Worm (Caenorhabditis elegans) whole organism, young adult: ENCODE measurements around the gene arrd-7.
A peak's percentile ranks its signal among the peaks of the same experiment; 100 is the strongest.

Experiments used
- C06A6.2 ChIP-seq: fragments of 200-800 bp; sonication (Bioruptor generic); conservative IDR thresholded peaks from 2 replicates; pipeline ENCODE4 v1.3.6; 2022; ENCODE audit warnings: missing genetic modification characterization, missing compliant biosample characterization
- F22D6.2 ChIP-seq: sonication (generic microtip); optimal IDR thresholded peaks from 2 replicates; lab custom pipeline; 2016; ENCODE audit warnings: mild to moderate bottlenecking, missing genetic modification characterization, missing compliant biosample characterization
- F57A8.1 ChIP-seq: fragments of 200-800 bp; sonication (Bioruptor generic); optimal IDR thresholded peaks from 2 replicates; lab custom pipeline; 2018; ENCODE audit warnings: mild to moderate bottlenecking, missing genetic modification characterization, moderate library complexity, missing compliant biosample characterization
- Y56A3A.18 ChIP-seq: fragments of 200-800 bp; sonication (Bioruptor generic); IDR thresholded peaks from 2 replicates; pipeline ENCODE4 v1.3.6; 2022; ENCODE audit warnings: missing genetic modification reagents, missing genetic modification characterization, missing compliant biosample characterization
- Y79H2A.3 ChIP-seq: fragments of 200-800 bp; sonication (Bioruptor generic); conservative IDR thresholded peaks from 2 replicates; pipeline ENCODE4 v1.3.6; 2022; ENCODE audit warnings: missing genetic modification reagents, missing genetic modification characterization, missing compliant biosample characterization
- Y95B8A.8 ChIP-seq: fragments of 200-800 bp; sonication (Bioruptor generic); IDR thresholded peaks from 2 replicates; pipeline ENCODE4 v1.3.6; 2022; ENCODE audit warnings: missing genetic modification reagents, missing genetic modification characterization, missing compliant biosample characterization
- akir-1 ChIP-seq: fragments of 200-800 bp; sonication (Bioruptor generic); optimal IDR thresholded peaks from 2 replicates; lab custom pipeline; 2018; ENCODE audit warnings: mild to moderate bottlenecking, missing genetic modification characterization, moderate library complexity, missing compliant biosample characterization
- athp-1 ChIP-seq: sonication (generic microtip); optimal IDR thresholded peaks from 2 replicates; lab custom pipeline; 2017; ENCODE audit warnings: mild to moderate bottlenecking, missing genetic modification characterization, missing compliant biosample characterization
- attf-3 ChIP-seq: fragments of 200-800 bp; sonication (Bioruptor generic); conservative IDR thresholded peaks from 2 replicates; pipeline ENCODE4 v1.3.6; 2022; ENCODE audit warnings: missing genetic modification reagents, missing genetic modification characterization, missing compliant biosample characterization
- attf-5 ChIP-seq: fragments of 200-800 bp; sonication (Bioruptor generic); optimal IDR thresholded peaks from 2 replicates; lab custom pipeline; 2018; ENCODE audit warnings: mild to moderate bottlenecking, missing genetic modification characterization, missing compliant biosample characterization
- attf-6 ChIP-seq: fragments of 200-800 bp; sonication (Bioruptor generic); IDR thresholded peaks from 2 replicates; pipeline ENCODE4 v1.3.6; 2022; ENCODE audit warnings: missing genetic modification reagents, missing genetic modification characterization, missing compliant biosample characterization
- bed-1 ChIP-seq: fragments of 200-800 bp; sonication (Bioruptor generic); IDR thresholded peaks from 2 replicates; pipeline ENCODE4 v1.3.6; 2022; ENCODE audit warnings: missing genetic modification reagents, missing genetic modification characterization, missing compliant biosample characterization
- cebp-1 ChIP-seq, 2 experiments: fragments of 200-800 bp in 1 of 2; sonication (Bioruptor generic) in 1 of 2; sonication (generic microtip) in 1 of 2; IDR thresholded peaks in 1 of 2; optimal IDR thresholded peaks in 1 of 2; 2 replicates each; pipeline versions ENCODE4 v1.3.6 to Lab custom; 2017 to 2022; ENCODE audit warnings: missing compliant biosample characterization in 2 of 2, missing genetic modification characterization in 2 of 2, mild to moderate bottlenecking in 1 of 2, missing genetic modification reagents in 1 of 2, moderate library complexity in 1 of 2
- ceh-40 ChIP-seq: fragments of 200-800 bp; sonication (Bioruptor generic); IDR thresholded peaks from 2 replicates; pipeline ENCODE4 v1.3.6; 2022; ENCODE audit warnings: missing genetic modification characterization, missing compliant biosample characterization
- ceh-58 ChIP-seq: fragments of 200-800 bp; sonication (Bioruptor generic); IDR thresholded peaks from 2 replicates; pipeline ENCODE4 v1.3.6; 2022; ENCODE audit warnings: missing genetic modification characterization, missing compliant biosample characterization
- ceh-91 ChIP-seq: fragments of 200-800 bp; sonication (Bioruptor generic); IDR thresholded peaks from 2 replicates; pipeline ENCODE4 v1.3.6; 2022; ENCODE audit warnings: missing genetic modification reagents, missing genetic modification characterization, missing compliant biosample characterization
- dox-1 ChIP-seq: fragments of 200-800 bp; sonication (Bioruptor generic); IDR thresholded peaks from 2 replicates; pipeline ENCODE4 v1.3.6; 2022; ENCODE audit warnings: missing genetic modification reagents, missing genetic modification characterization, missing compliant biosample characterization
- egl-18 ChIP-seq: fragments of 200-800 bp; sonication (Bioruptor generic); IDR thresholded peaks from 2 replicates; pipeline ENCODE4 v1.3.6; 2022; ENCODE audit warnings: missing genetic modification reagents, missing genetic modification characterization, missing compliant biosample characterization
- him-1 ChIP-seq: sonication (generic microtip); optimal IDR thresholded peaks from 2 replicates; lab custom pipeline; 2016; ENCODE audit warnings: missing genotype, missing genetic modification reagents, missing genetic modification characterization, missing compliant biosample characterization
- hsf-1 ChIP-seq: fragments of 200-800 bp; sonication (Bioruptor generic); IDR thresholded peaks from 2 replicates; pipeline ENCODE4 v1.3.6; 2022; ENCODE audit warnings: missing genetic modification reagents, missing genetic modification characterization, missing compliant biosample characterization
- let-607 ChIP-seq, 2 experiments: fragments of 200-800 bp in 1 of 2; sonication (Bioruptor generic) in 1 of 2; sonication (generic microtip) in 1 of 2; optimal IDR thresholded peaks; 2 replicates each; lab custom pipeline; 2016 to 2018; ENCODE audit warnings: mild to moderate bottlenecking in 2 of 2, missing compliant biosample characterization in 2 of 2, missing genetic modification characterization in 2 of 2, moderate library complexity in 2 of 2, missing genotype in 1 of 2
- lin-26 ChIP-seq: fragments of 200-800 bp; sonication (Bioruptor generic); IDR thresholded peaks from 2 replicates; pipeline ENCODE4 v1.3.6; 2022; ENCODE audit warnings: missing genetic modification reagents, missing genetic modification characterization, missing compliant biosample characterization
- lin-40 ChIP-seq: sonication (generic microtip); optimal IDR thresholded peaks from 2 replicates; lab custom pipeline; 2016; ENCODE audit warnings: missing genetic modification characterization, mild to moderate bottlenecking, missing compliant biosample characterization, missing genotype, missing genetic modification reagents
- lsl-1 ChIP-seq: fragments of 200-800 bp; sonication (Bioruptor generic); optimal IDR thresholded peaks from 2 replicates; lab custom pipeline; 2018; ENCODE audit warnings: mild to moderate bottlenecking, missing genetic modification characterization, moderate library complexity, missing compliant biosample characterization
- madf-6 ChIP-seq: fragments of 200-800 bp; sonication (Bioruptor generic); IDR thresholded peaks from 2 replicates; pipeline ENCODE4 v1.3.6; 2022; ENCODE audit warnings: missing genetic modification reagents, missing genetic modification characterization, missing compliant biosample characterization
- madf-8 ChIP-seq: fragments of 200-800 bp; sonication (Bioruptor generic); conservative IDR thresholded peaks from 2 replicates; pipeline ENCODE4 v1.3.6; 2022; ENCODE audit warnings: missing genetic modification reagents, missing genetic modification characterization, missing compliant biosample characterization
- mcd-1 ChIP-seq: fragments of 200-800 bp; sonication (Bioruptor generic); IDR thresholded peaks from 2 replicates; pipeline ENCODE4 v1.3.6; 2022; ENCODE audit warnings: missing genetic modification reagents, missing genetic modification characterization, missing compliant biosample characterization
- nfya-1 ChIP-seq: sonication (generic microtip); optimal IDR thresholded peaks from 2 replicates; lab custom pipeline; 2017; ENCODE audit warnings: antibody characterized with exemption, missing compliant biosample characterization, missing genetic modification characterization, borderline replicate concordance; ENCODE audit not compliant: insufficient read depth
- nfyb-1 ChIP-seq: fragments of 200-800 bp; sonication (Bioruptor generic); IDR thresholded peaks from 2 replicates; pipeline ENCODE4 v1.3.6; 2022; ENCODE audit warnings: missing genetic modification reagents, missing genetic modification characterization, missing compliant biosample characterization
- nhr-179 ChIP-seq: sonication (generic microtip); optimal IDR thresholded peaks from 2 replicates; lab custom pipeline; 2016; ENCODE audit warnings: mild to moderate bottlenecking, missing genetic modification characterization, missing compliant biosample characterization
- nhr-27 ChIP-seq: fragments of 200-800 bp; sonication (Bioruptor generic); optimal IDR thresholded peaks from 2 replicates; lab custom pipeline; 2018; ENCODE audit warnings: mild to moderate bottlenecking, missing genetic modification characterization, moderate library complexity, missing compliant biosample characterization
- nhr-80 ChIP-seq: sonication (generic microtip); optimal IDR thresholded peaks from 2 replicates; lab custom pipeline; 2016; ENCODE audit warnings: missing genetic modification characterization, missing compliant biosample characterization
- rcor-1 ChIP-seq: fragments of 200-800 bp; sonication (Bioruptor generic); IDR thresholded peaks from 2 replicates; pipeline ENCODE4 v1.3.6; 2022; ENCODE audit warnings: missing genetic modification reagents, missing genetic modification characterization, missing compliant biosample characterization
- rec-8 ChIP-seq, 2 experiments: sonication (generic microtip); optimal IDR thresholded peaks; 2 replicates each; lab custom pipeline; 2016; ENCODE audit warnings: mild to moderate bottlenecking in 2 of 2, missing genetic modification characterization in 2 of 2, missing genetic modification reagents in 2 of 2, missing genotype in 2 of 2, missing biosample characterization in 1 of 2, missing compliant biosample characterization in 1 of 2, moderate library complexity in 1 of 2
- sdz-38 ChIP-seq: sonication (generic microtip); optimal IDR thresholded peaks from 2 replicates; lab custom pipeline; 2016; ENCODE audit warnings: missing genotype, missing genetic modification characterization, missing compliant biosample characterization
- snpc-3.4 ChIP-seq: sonication (generic microtip); optimal IDR thresholded peaks from 2 replicates; lab custom pipeline; 2017; ENCODE audit warnings: missing genetic modification characterization, mild to moderate bottlenecking, missing compliant biosample characterization, antibody characterized with exemption, moderate library complexity, missing genotype, missing genetic modification reagents
- somi-1 ChIP-seq: fragments of 200-800 bp; sonication (Bioruptor generic); optimal IDR thresholded peaks from 2 replicates; lab custom pipeline; 2018; ENCODE audit warnings: mild to moderate bottlenecking, missing genetic modification characterization, missing compliant biosample characterization
- unc-62 ChIP-seq: fragments of 150-350 bp; optimal IDR thresholded peaks from 2 replicates; lab custom pipeline; 2014; ENCODE audit warnings: missing biosample characterization, missing genetic modification reagents, missing genetic modification characterization
- ztf-18 ChIP-seq: sonication (generic microtip); optimal IDR thresholded peaks from 2 replicates; lab custom pipeline; 2016; ENCODE audit warnings: missing genotype, mild to moderate bottlenecking, missing genetic modification characterization, missing compliant biosample characterization
- ztf-26 ChIP-seq: sonication (generic microtip); optimal IDR thresholded peaks from 2 replicates; lab custom pipeline; 2017; ENCODE audit warnings: missing genetic modification characterization, missing compliant biosample characterization

arrd-7 gene

DNA sequence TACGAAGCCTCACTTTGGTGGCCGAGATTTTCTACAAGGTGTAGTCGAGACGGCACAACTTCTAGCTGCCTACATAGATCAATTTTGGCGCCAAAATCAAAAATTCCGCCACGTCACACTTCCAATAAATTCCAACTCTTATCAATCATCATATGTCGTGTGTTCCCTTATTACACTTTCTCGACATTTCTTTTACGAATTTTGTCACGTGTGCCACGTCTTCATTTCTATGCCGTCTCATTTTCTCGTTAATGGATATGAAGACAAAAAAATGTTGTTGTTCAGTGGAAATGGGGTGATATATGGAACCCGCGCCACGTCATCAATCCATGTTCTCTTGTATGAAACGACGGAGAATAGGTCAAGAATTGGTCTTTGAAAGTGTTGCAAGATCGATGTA, 10.8 kb downstream of the arrd-7 start:
- peak; percentile 64; the same call in 1 of the 2 replicates for TF ChIP-seq hsf-1 (GFP tag; lab: Robert Waterston, UW)
- TF ChIP-seq nfya-1 (tag; lab: Kevin White, UChicago): no peak
- TF ChIP-seq somi-1 (GFP tag; lab: Kevin White, UChicago): no peak
- TF ChIP-seq let-607 (tag; optimal IDR thresholded peaks at IDR 0.05; lab: Kevin White, UChicago): peak in 1 of 2 experiments; percentile 63
- peak; percentile 12 for TF ChIP-seq ztf-26 (tag; lab: Kevin White, UChicago)
- no peak for TF ChIP-seq rcor-1 (GFP tag; lab: Robert Waterston, UW)

DNA sequence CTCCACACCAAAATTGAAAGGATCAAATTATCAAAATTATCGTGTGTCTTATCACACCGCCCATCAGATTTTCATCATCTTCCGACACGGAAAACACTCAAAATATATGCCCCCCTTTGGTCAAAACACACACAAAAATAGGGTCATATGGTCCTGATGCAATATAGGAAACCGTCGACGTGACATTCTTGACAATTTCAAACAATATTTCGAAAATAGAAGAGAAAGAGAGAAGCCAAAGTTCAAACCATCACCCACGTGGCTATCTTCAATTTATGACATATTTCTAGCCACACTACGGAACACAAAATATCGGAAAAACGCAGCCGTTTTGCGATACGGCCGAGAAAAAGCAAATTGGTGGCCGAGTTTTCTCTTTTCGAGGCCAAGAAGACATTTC, 11.8 kb downstream of the arrd-7 start:
- TF ChIP-seq lsl-1 (GFP tag; lab: Kevin White, UChicago): no peak
- TF ChIP-seq lin-40: peak; percentile 27
- TF ChIP-seq attf-5: no peak
- TF ChIP-seq lin-26 (GFP tag; lab: Robert Waterston, UW): peak; percentile 56; the same call in 1 of the 2 replicates
- TF ChIP-seq nhr-80 (tag; lab: Kevin White, UChicago): peak; percentile 9
- peak; percentile 70 for TF ChIP-seq ztf-26 (tag; lab: Kevin White, UChicago)
- TF ChIP-seq cebp-1 (GFP tag; IDR thresholded peaks at IDR 0.05; lab: Robert Waterston, UW): peak; percentile 54
- TF ChIP-seq cebp-1 (tag; optimal IDR thresholded peaks at IDR 0.05; lab: Kevin White, UChicago): peak; percentile 63
- peak; percentile 63 for TF ChIP-seq somi-1 (GFP tag; lab: Kevin White, UChicago)

DNA sequence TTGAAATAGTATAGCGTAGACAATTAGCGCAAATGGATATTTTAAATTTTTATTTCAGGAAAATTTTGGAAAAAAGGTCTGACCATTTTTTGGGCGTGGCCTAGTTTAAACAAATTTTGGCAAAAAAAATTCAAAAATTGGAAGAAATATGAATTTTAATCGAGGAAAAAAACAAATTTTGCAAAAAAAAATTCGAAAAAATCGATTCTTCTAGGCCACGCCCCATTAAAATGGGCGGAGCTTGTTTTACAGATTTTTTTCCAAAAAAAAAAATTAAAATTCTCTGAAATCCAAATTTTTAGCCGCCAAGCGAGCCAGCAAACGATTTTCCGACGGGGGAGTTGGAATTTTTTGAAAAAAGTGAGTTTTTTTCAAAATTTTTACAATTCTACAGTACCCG, 13.1 kb downstream of the arrd-7 start, which contains the start of gene nadk-2:
TSS of gene nadk-2 (plus strand) at position 301 of the 400 bp plus-strand sequence.
- TF ChIP-seq dox-1 (no peak), hsf-1 (GFP tag; lab: Robert Waterston, UW) (no peak), ceh-40 (GFP tag; lab: Robert Waterston, UW) (no peak), snpc-3.4 (tag; lab: Kevin White, UChicago) (no peak), attf-3 (GFP tag; lab: Robert Waterston, UW) (no peak), madf-8 (GFP tag; lab: Robert Waterston, UW) (no peak), egl-18 (GFP tag; lab: Robert Waterston, UW) (no peak), athp-1 (tag; lab: Kevin White, UChicago) (no peak), akir-1 (GFP tag; lab: Kevin White, UChicago) (no peak), nfyb-1 (GFP tag; lab: Robert Waterston, UW) (no peak), nhr-179 (tag; lab: Kevin White, UChicago) (no peak), ztf-18 (tag; lab: Kevin White, UChicago) (no peak), rec-8 (tag; optimal IDR thresholded peaks at IDR 0.05; lab: Kevin White, UChicago) (no peak), ceh-91 (GFP tag; lab: Robert Waterston, UW) (no peak), F22D6.2 (no peak), bed-1 (GFP tag; lab: Robert Waterston, UW) (no peak), mcd-1 (GFP tag; lab: Robert Waterston, UW) (no peak), unc-62 (GFP tag; lab: Kevin White, UChicago) (no peak), madf-6 (no peak)

DNA sequence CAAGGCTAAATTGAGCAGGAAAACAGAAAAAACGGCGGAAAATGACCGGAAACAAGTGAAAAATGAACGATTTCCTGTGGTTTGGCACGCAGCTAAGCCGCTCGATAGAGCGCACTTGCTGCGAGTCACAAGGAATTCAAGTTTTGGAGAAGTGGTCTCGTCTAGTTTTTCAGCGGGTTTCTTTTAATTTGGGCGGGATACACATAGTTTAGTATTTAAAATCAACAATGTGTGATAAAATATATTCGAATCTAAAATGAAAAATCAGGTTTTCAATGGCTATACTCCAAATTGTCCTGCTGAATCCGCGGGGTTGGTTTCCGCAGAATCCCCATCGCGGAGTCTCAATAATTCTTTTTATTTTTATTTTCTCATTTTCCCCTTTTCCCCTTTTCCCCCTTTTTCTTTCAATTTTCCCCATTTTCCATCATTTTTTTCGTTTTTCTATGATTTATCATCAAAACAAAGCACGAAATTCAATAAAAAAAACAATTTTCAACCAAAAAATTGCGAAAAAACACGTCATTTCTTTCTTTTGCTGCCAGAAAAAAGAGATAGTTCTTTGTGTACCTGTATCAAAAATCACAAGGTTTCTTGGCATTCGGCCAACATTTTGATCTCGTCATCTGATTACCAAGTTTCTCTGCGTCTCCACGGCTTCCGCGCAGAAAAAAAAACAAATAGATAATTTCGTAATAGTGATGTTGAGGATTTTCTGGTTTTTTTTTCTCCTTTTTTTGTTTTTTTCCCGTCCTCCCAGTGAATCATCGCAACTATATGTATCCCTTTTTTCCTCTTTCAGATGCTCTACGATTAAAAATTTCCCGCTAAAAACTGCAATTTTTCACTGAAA, 20.1 kb downstream of the arrd-7 start, which contains the start of gene ippk-1:
TSS of gene ippk-1 (plus strand) at position 803 of the 853 bp plus-strand sequence.
- TF ChIP-seq Y95B8A.8 (GFP tag; lab: Robert Waterston, UW): no peak
- no peak for TF ChIP-seq akir-1 (GFP tag; lab: Kevin White, UChicago)
- TF ChIP-seq nhr-27 (tag; lab: Kevin White, UChicago): no peak
- no peak for TF ChIP-seq attf-5
- no peak for TF ChIP-seq ceh-58
- no peak for TF ChIP-seq attf-6 (GFP tag; lab: Robert Waterston, UW)
- no peak for TF ChIP-seq sdz-38 (tag; lab: Kevin White, UChicago)
- TF ChIP-seq C06A6.2 (GFP tag; lab: Robert Waterston, UW): 0 out of 2 replicates have a peak, but pooled peaks have one; percentile 41
- TF ChIP-seq ceh-91 (GFP tag; lab: Robert Waterston, UW): no peak
- TF ChIP-seq Y79H2A.3 (GFP tag; lab: Robert Waterston, UW): no peak
- no peak for TF ChIP-seq him-1 (tag; lab: Kevin White, UChicago)
- TF ChIP-seq F57A8.1: no peak
- TF ChIP-seq snpc-3.4 (tag; lab: Kevin White, UChicago): no peak
- no peak for TF ChIP-seq hsf-1 (GFP tag; lab: Robert Waterston, UW)
- TF ChIP-seq attf-3 (GFP tag; lab: Robert Waterston, UW): no peak
- TF ChIP-seq Y56A3A.18: no peak
